Worm (Caenorhabditis elegans) whole organism, young adult: ENCODE results near the gene Y4C6B.7.
A peak's percentile ranks its signal among the peaks of the same experiment; 100 is the strongest.

Source experiments
- B0336.3 ChIP-seq: fragments of 200-800 bp; sonication (Bioruptor generic); IDR thresholded peaks from 2 replicates; pipeline ENCODE4 v1.3.6; 2022; ENCODE audit warnings: missing genetic modification characterization, missing compliant biosample characterization
- C06A6.2 ChIP-seq: fragments of 200-800 bp; sonication (Bioruptor generic); conservative IDR thresholded peaks from 2 replicates; pipeline ENCODE4 v1.3.6; 2022; ENCODE audit warnings: missing genetic modification characterization, missing compliant biosample characterization
- F22D6.2 ChIP-seq: sonication (generic microtip); optimal IDR thresholded peaks from 2 replicates; lab custom pipeline; 2016; ENCODE audit warnings: mild to moderate bottlenecking, missing genetic modification characterization, missing compliant biosample characterization
- F39B2.1 ChIP-seq: fragments of 200-800 bp; sonication (Bioruptor generic); IDR thresholded peaks from 2 replicates; pipeline ENCODE4 v1.3.6; 2022; ENCODE audit warnings: missing genetic modification reagents, missing genetic modification characterization, missing compliant biosample characterization
- F57C9.4 ChIP-seq: sonication (generic microtip); optimal IDR thresholded peaks from 2 replicates; lab custom pipeline; 2017; ENCODE audit warnings: mild to moderate bottlenecking, missing genetic modification characterization, missing compliant biosample characterization
- K11D2.4 ChIP-seq: fragments of 200-800 bp; sonication (Bioruptor generic); IDR thresholded peaks from 2 replicates; pipeline ENCODE4 v1.3.6; 2022; ENCODE audit warnings: missing genetic modification reagents, missing genetic modification characterization, missing compliant biosample characterization
- K12H6.12 ChIP-seq: fragments of 200-800 bp; sonication (Bioruptor generic); optimal IDR thresholded peaks from 2 replicates; lab custom pipeline; 2018; ENCODE audit warnings: mild to moderate bottlenecking, missing genetic modification characterization, missing compliant biosample characterization
- Y67H2A.10 ChIP-seq: fragments of 200-800 bp; sonication (Bioruptor generic); conservative IDR thresholded peaks from 2 replicates; pipeline ENCODE4 v1.3.6; 2022; ENCODE audit warnings: missing genetic modification reagents, missing genetic modification characterization, missing compliant biosample characterization
- Y79H2A.3 ChIP-seq: fragments of 200-800 bp; sonication (Bioruptor generic); conservative IDR thresholded peaks from 2 replicates; pipeline ENCODE4 v1.3.6; 2022; ENCODE audit warnings: missing genetic modification reagents, missing genetic modification characterization, missing compliant biosample characterization
- atf-7 ChIP-seq: sonication (generic microtip); optimal IDR thresholded peaks from 2 replicates; lab custom pipeline; 2017; ENCODE audit warnings: mild to moderate bottlenecking, missing genetic modification characterization, missing compliant biosample characterization
- athp-1 ChIP-seq: sonication (generic microtip); optimal IDR thresholded peaks from 2 replicates; lab custom pipeline; 2017; ENCODE audit warnings: mild to moderate bottlenecking, missing genetic modification characterization, missing compliant biosample characterization
- attf-3 ChIP-seq: fragments of 200-800 bp; sonication (Bioruptor generic); conservative IDR thresholded peaks from 2 replicates; pipeline ENCODE4 v1.3.6; 2022; ENCODE audit warnings: missing genetic modification reagents, missing genetic modification characterization, missing compliant biosample characterization
- attf-6 ChIP-seq: fragments of 200-800 bp; sonication (Bioruptor generic); IDR thresholded peaks from 2 replicates; pipeline ENCODE4 v1.3.6; 2022; ENCODE audit warnings: missing genetic modification reagents, missing genetic modification characterization, missing compliant biosample characterization
- cebp-2 ChIP-seq: fragments of 200-800 bp; sonication (Bioruptor generic); IDR thresholded peaks from 2 replicates; pipeline ENCODE4 v1.3.6; 2022; ENCODE audit warnings: missing genetic modification characterization, missing compliant biosample characterization
- ceh-27 ChIP-seq: fragments of 200-800 bp; sonication (Bioruptor generic); optimal IDR thresholded peaks from 2 replicates; lab custom pipeline; 2018; ENCODE audit warnings: mild to moderate bottlenecking, missing genetic modification characterization, moderate library complexity, missing compliant biosample characterization
- ceh-58 ChIP-seq: fragments of 200-800 bp; sonication (Bioruptor generic); IDR thresholded peaks from 2 replicates; pipeline ENCODE4 v1.3.6; 2022; ENCODE audit warnings: missing genetic modification characterization, missing compliant biosample characterization
- dox-1 ChIP-seq: fragments of 200-800 bp; sonication (Bioruptor generic); IDR thresholded peaks from 2 replicates; pipeline ENCODE4 v1.3.6; 2022; ENCODE audit warnings: missing genetic modification reagents, missing genetic modification characterization, missing compliant biosample characterization
- dpl-1 ChIP-seq: fragments of 150-350 bp; optimal IDR thresholded peaks from 2 replicates; lab custom pipeline; 2014; ENCODE audit warnings: missing biosample characterization, missing genetic modification reagents, missing genetic modification characterization
- efl-1 ChIP-seq: fragments of 150-350 bp; optimal IDR thresholded peaks from 2 replicates; lab custom pipeline; 2014; ENCODE audit warnings: missing biosample characterization, missing genetic modification reagents, missing genetic modification characterization
- egl-18 ChIP-seq: fragments of 200-800 bp; sonication (Bioruptor generic); IDR thresholded peaks from 2 replicates; pipeline ENCODE4 v1.3.6; 2022; ENCODE audit warnings: missing genetic modification reagents, missing genetic modification characterization, missing compliant biosample characterization
- egrh-3 ChIP-seq: fragments of 200-800 bp; sonication (Bioruptor generic); IDR thresholded peaks from 2 replicates; pipeline ENCODE4 v1.3.6; 2022; ENCODE audit warnings: missing genetic modification reagents, missing genetic modification characterization, missing compliant biosample characterization
- ets-4 ChIP-seq: fragments of 200-800 bp; sonication (Bioruptor generic); optimal IDR thresholded peaks from 2 replicates; lab custom pipeline; 2018; ENCODE audit warnings: mild to moderate bottlenecking, missing genetic modification characterization, missing compliant biosample characterization
- fkh-3 ChIP-seq: sonication (generic microtip); optimal IDR thresholded peaks from 2 replicates; lab custom pipeline; 2016; ENCODE audit warnings: mild to moderate bottlenecking, missing genetic modification characterization, missing compliant biosample characterization
- hlh-12 ChIP-seq: sonication (generic microtip); optimal IDR thresholded peaks from 2 replicates; lab custom pipeline; 2016; ENCODE audit warnings: missing genetic modification characterization, missing compliant biosample characterization
- hmg-1.2 ChIP-seq: fragments of 200-800 bp; sonication (Bioruptor generic); IDR thresholded peaks from 2 replicates; pipeline ENCODE4 v1.3.6; 2022; ENCODE audit warnings: missing genetic modification reagents, missing genetic modification characterization, missing compliant biosample characterization
- hmg-20 ChIP-seq: fragments of 200-800 bp; sonication (Bioruptor generic); IDR thresholded peaks from 2 replicates; pipeline ENCODE4 v1.3.6; 2022; ENCODE audit warnings: missing genetic modification reagents, missing genetic modification characterization, missing compliant biosample characterization
- let-526 ChIP-seq: fragments of 200-800 bp; sonication (Bioruptor generic); IDR thresholded peaks from 2 replicates; pipeline ENCODE4 v1.3.6; 2022; ENCODE audit warnings: missing genetic modification reagents, missing genetic modification characterization, missing compliant biosample characterization
- lin-26 ChIP-seq: fragments of 200-800 bp; sonication (Bioruptor generic); IDR thresholded peaks from 2 replicates; pipeline ENCODE4 v1.3.6; 2022; ENCODE audit warnings: missing genetic modification reagents, missing genetic modification characterization, missing compliant biosample characterization
- lir-1 ChIP-seq: fragments of 200-800 bp; sonication (Bioruptor generic); conservative IDR thresholded peaks from 2 replicates; pipeline ENCODE4 v1.3.6; 2022; ENCODE audit warnings: missing genetic modification reagents, missing genetic modification characterization, missing compliant biosample characterization
- lsl-1 ChIP-seq: fragments of 200-800 bp; sonication (Bioruptor generic); optimal IDR thresholded peaks from 2 replicates; lab custom pipeline; 2018; ENCODE audit warnings: mild to moderate bottlenecking, missing genetic modification characterization, moderate library complexity, missing compliant biosample characterization
- lsy-27 ChIP-seq: sonication (generic microtip); optimal IDR thresholded peaks from 2 replicates; lab custom pipeline; 2017; ENCODE audit warnings: missing genetic modification characterization, mild to moderate bottlenecking, missing compliant biosample characterization, antibody characterized with exemption, missing genotype, borderline replicate concordance; ENCODE audit not compliant: insufficient read depth
- mes-4 ChIP-seq: sonication (generic microtip); optimal IDR thresholded peaks from 2 replicates; lab custom pipeline; 2016; ENCODE audit warnings: missing genotype, missing genetic modification characterization, missing compliant biosample characterization
- nfya-1 ChIP-seq: sonication (generic microtip); optimal IDR thresholded peaks from 2 replicates; lab custom pipeline; 2017; ENCODE audit warnings: antibody characterized with exemption, missing compliant biosample characterization, missing genetic modification characterization, borderline replicate concordance; ENCODE audit not compliant: insufficient read depth
- nfya-2 ChIP-seq: fragments of 200-800 bp; sonication (Bioruptor generic); IDR thresholded peaks from 2 replicates; pipeline ENCODE4 v1.3.6; 2022; ENCODE audit warnings: missing genetic modification reagents, missing genetic modification characterization, missing compliant biosample characterization
- nfyb-1 ChIP-seq: fragments of 200-800 bp; sonication (Bioruptor generic); IDR thresholded peaks from 2 replicates; pipeline ENCODE4 v1.3.6; 2022; ENCODE audit warnings: missing genetic modification reagents, missing genetic modification characterization, missing compliant biosample characterization
- nhr-120 ChIP-seq: fragments of 200-800 bp; sonication (Bioruptor generic); IDR thresholded peaks from 2 replicates; pipeline ENCODE4 v1.3.6; 2022; ENCODE audit warnings: missing genetic modification characterization, missing compliant biosample characterization
- rec-8 ChIP-seq, 2 experiments: sonication (generic microtip); optimal IDR thresholded peaks; 2 replicates each; lab custom pipeline; 2016; ENCODE audit warnings: mild to moderate bottlenecking in 2 of 2, missing genetic modification characterization in 2 of 2, missing genetic modification reagents in 2 of 2, missing genotype in 2 of 2, missing biosample characterization in 1 of 2, missing compliant biosample characterization in 1 of 2, moderate library complexity in 1 of 2
- repo-1 ChIP-seq: sonication (generic microtip); optimal IDR thresholded peaks from 2 replicates; lab custom pipeline; 2017; ENCODE audit warnings: mild to moderate bottlenecking, missing genetic modification characterization, missing compliant biosample characterization
- sdz-38 ChIP-seq: sonication (generic microtip); optimal IDR thresholded peaks from 2 replicates; lab custom pipeline; 2016; ENCODE audit warnings: missing genotype, missing genetic modification characterization, missing compliant biosample characterization
- sea-2 ChIP-seq: fragments of 200-800 bp; sonication (Bioruptor generic); IDR thresholded peaks from 2 replicates; pipeline ENCODE4 v1.3.6; 2022; ENCODE audit warnings: missing genetic modification characterization, missing compliant biosample characterization
- snpc-1.3 ChIP-seq: sonication (generic microtip); optimal IDR thresholded peaks from 2 replicates; lab custom pipeline; 2017; ENCODE audit warnings: missing genetic modification characterization, mild to moderate bottlenecking, missing compliant biosample characterization, antibody characterized with exemption, moderate library complexity, missing genotype, missing genetic modification reagents; ENCODE audit not compliant: insufficient read depth
- sptf-2 ChIP-seq: fragments of 200-800 bp; sonication (Bioruptor generic); optimal IDR thresholded peaks from 2 replicates; lab custom pipeline; 2018; ENCODE audit warnings: mild to moderate bottlenecking, missing genetic modification characterization, missing compliant biosample characterization
- tbp1 ChIP-seq: fragments of 200-800 bp; sonication (Bioruptor generic); optimal IDR thresholded peaks from 2 replicates; lab custom pipeline; 2018; ENCODE audit warnings: mild to moderate bottlenecking, missing genetic modification characterization, missing compliant biosample characterization
- tbx-9 ChIP-seq: sonication (generic microtip); optimal IDR thresholded peaks from 2 replicates; lab custom pipeline; 2016; ENCODE audit warnings: borderline replicate concordance, missing genetic modification characterization, inconsistent platforms, missing compliant biosample characterization
- unc-130 ChIP-seq: sonication (generic microtip); optimal IDR thresholded peaks from 2 replicates; lab custom pipeline; 2016; ENCODE audit warnings: missing genetic modification reagents, missing genetic modification characterization, missing compliant biosample characterization
- zfh-2 ChIP-seq: fragments of 200-800 bp; sonication (Bioruptor generic); conservative IDR thresholded peaks from 2 replicates; pipeline ENCODE4 v1.3.6; 2022; ENCODE audit warnings: missing genetic modification reagents, missing genetic modification characterization, missing compliant biosample characterization
- zim-3 ChIP-seq: sonication (generic microtip); optimal IDR thresholded peaks from 2 replicates; lab custom pipeline; 2017; ENCODE audit warnings: mild to moderate bottlenecking, missing genetic modification characterization, moderate library complexity, missing compliant biosample characterization
- ztf-6 ChIP-seq: fragments of 200-800 bp; sonication (Bioruptor generic); IDR thresholded peaks from 2 replicates; pipeline ENCODE4 v1.3.6; 2022; ENCODE audit warnings: missing genetic modification reagents, missing genetic modification characterization, missing compliant biosample characterization

Gene Y4C6B.7

ce11 chrIV:5337649-5338048 lies 15.6 kb downstream of the Y4C6B.7 start (continued):
- no peak for TF ChIP-seq F22D6.2

- TF ChIP-seq hmg-20 (GFP tag; lab: Robert Waterston, UW) (no peak), nfya-2 (GFP tag; lab: Robert Waterston, UW) (no peak), tbx-9 (tag; lab: Kevin White, UChicago) (no peak), zfh-2 (no peak), F39B2.1 (GFP tag; lab: Robert Waterston, UW) (no peak), nhr-120 (GFP tag; lab: Robert Waterston, UW) (no peak), hmg-1.2 (GFP tag; lab: Robert Waterston, UW) (peak; percentile 60), lsy-27 (tag; lab: Kevin White, UChicago) (peak; percentile 36), K12H6.12 (tag; lab: Kevin White, UChicago) (no peak), lin-26 (GFP tag; lab: Robert Waterston, UW) (no peak; the same call in none of the 2 replicates), ets-4 (no peak), sdz-38 (tag; lab: Kevin White, UChicago) (no peak), let-526 (peak; percentile 81; the same call in 1 of the 2 replicates), dpl-1 (no peak), ceh-27 (no peak), C06A6.2 (GFP tag; lab: Robert Waterston, UW) (no peak), egrh-3 (GFP tag; lab: Robert Waterston, UW) (no peak), lsl-1 (GFP tag; lab: Kevin White, UChicago) (no peak), egl-18 (GFP tag; lab: Robert Waterston, UW) (no peak), lir-1 (GFP tag; lab: Robert Waterston, UW) (no peak), sptf-2 (GFP tag; lab: Kevin White, UChicago) (no peak), dox-1 (no peak; the same call in 1 of the 2 replicates), tbp1 (GFP tag; lab: Kevin White, UChicago) (peak; percentile 96), ceh-58 (GFP tag; lab: Robert Waterston, UW) (no peak), atf-7 (tag; lab: Kevin White, UChicago) (no peak), zim-3 (no peak), F57C9.4 (tag; lab: Kevin White, UChicago) (no peak), nfyb-1 (GFP tag; lab: Robert Waterston, UW) (peak; percentile 77), mes-4 (tag; lab: Kevin White, UChicago) (no peak), Y79H2A.3 (GFP tag; lab: Robert Waterston, UW) (no peak), attf-6 (GFP tag; lab: Robert Waterston, UW) (peak; percentile 75), attf-3 (GFP tag; lab: Robert Waterston, UW) (0 out of 2 replicates have a peak, but pooled peaks have one; percentile 33), cebp-2 (GFP tag; lab: Robert Waterston, UW) (no peak), hlh-12 (tag; lab: Kevin White, UChicago) (no peak), snpc-1.3 (peak; percentile 77), rec-8 (tag; optimal IDR thresholded peaks at IDR 0.05; lab: Kevin White, UChicago) (peak in 1 of 2 experiments; percentile 18), repo-1 (tag; lab: Kevin White, UChicago) (peak; percentile 35), K11D2.4 (GFP tag; lab: Robert Waterston, UW) (peak; percentile 69; the same call in 1 of the 2 replicates), B0336.3 (no peak), nfya-1 (no peak), Y67H2A.10 (GFP tag; lab: Robert Waterston, UW) (no peak), ztf-6 (GFP tag; lab: Robert Waterston, UW) (no peak), sea-2 (GFP tag; lab: Robert Waterston, UW) (no peak), athp-1 (tag; lab: Kevin White, UChicago) (peak; percentile 31), unc-130 (GFP tag; lab: Kevin White, UChicago) (no peak), efl-1 (no peak), fkh-3 (no peak)
These were observed 18.7 kb downstream of the Y4C6B.7 start for ce11 chrIV:5334518-5334917.
